Worm (Caenorhabditis elegans) whole organism, midembryonic: ENCODE results near the gene enee-1.

Experiments used
- T22C8.4 ChIP-seq: fragments of 200-800 bp; sonication (Bioruptor generic); IDR thresholded peaks from 2 replicates; pipeline ENCODE4 v1.3.6; 2022; ENCODE audit warnings: missing genetic modification characterization, missing compliant biosample characterization
- cog-1 ChIP-seq: sonication (generic microtip); optimal IDR thresholded peaks from 2 replicates; lab custom pipeline; 2016; ENCODE audit warnings: missing genetic modification characterization, missing compliant biosample characterization
- flt-1 ChIP-seq: fragments of 200-800 bp; sonication (Bioruptor generic); IDR thresholded peaks from 2 replicates; pipeline ENCODE4 v1.3.6; 2022; ENCODE audit warnings: missing genetic modification characterization, missing compliant biosample characterization
- klf-2 ChIP-seq: fragments of 200-800 bp; sonication (Bioruptor generic); conservative IDR thresholded peaks from 2 replicates; pipeline ENCODE4 v1.3.6; 2022; ENCODE audit warnings: missing genetic modification reagents, missing genetic modification characterization, missing compliant biosample characterization
- med-1 ChIP-seq: sonication (generic microtip); optimal IDR thresholded peaks from 2 replicates; lab custom pipeline; 2017; ENCODE audit warnings: missing genetic modification characterization, mild to moderate bottlenecking, missing compliant biosample characterization, antibody characterized with exemption, missing genetic modification reagents; ENCODE audit not compliant: insufficient read depth
- ref-1 ChIP-seq: fragments of 200-800 bp; sonication (Bioruptor generic); conservative IDR thresholded peaks from 2 replicates; pipeline ENCODE4 v1.3.6; 2022; ENCODE audit warnings: missing genetic modification reagents, missing genetic modification characterization, missing compliant biosample characterization
- tab-1 ChIP-seq: fragments of 200-800 bp; sonication (Bioruptor generic); IDR thresholded peaks from 2 replicates; pipeline ENCODE4 v1.3.6; 2022; ENCODE audit warnings: missing genetic modification characterization, missing compliant biosample characterization
- ztf-23 ChIP-seq: fragments of 200-800 bp; sonication (Bioruptor generic); IDR thresholded peaks from 2 replicates; pipeline ENCODE4 v1.3.6; 2022; ENCODE audit warnings: missing genetic modification reagents, missing genetic modification characterization, missing compliant biosample characterization
- ztf-29 ChIP-seq: fragments of 200-800 bp; sonication (Bioruptor generic); IDR thresholded peaks from 2 replicates; pipeline ENCODE4 v1.3.6; 2022; ENCODE audit warnings: missing genetic modification reagents, missing genetic modification characterization, missing compliant biosample characterization

DNA sequence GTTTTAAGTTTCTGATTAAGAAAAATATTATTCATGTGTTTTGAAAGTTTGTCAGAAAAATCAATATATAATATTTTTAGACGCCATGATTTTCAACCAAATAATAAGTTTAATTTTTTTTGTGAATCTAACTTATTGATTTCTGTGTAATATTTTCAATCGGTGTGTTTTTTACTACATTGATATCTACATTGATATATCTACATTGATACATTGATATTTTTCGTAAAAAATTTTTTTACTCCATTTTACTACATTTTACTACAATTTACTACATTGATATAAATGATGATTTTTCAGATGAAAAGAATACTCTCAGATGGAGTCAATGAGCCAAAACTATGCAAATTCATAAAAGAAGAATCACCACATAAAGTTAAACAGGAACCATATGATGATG, 5.2 kb upstream of the enee-1 start, which contains the start of gene gmeb-1:
- no peak for TF ChIP-seq ref-1
- no peak for TF ChIP-seq T22C8.4 (GFP tag; lab: Robert Waterston, UW)
- no peak for TF ChIP-seq flt-1 (GFP tag; lab: Robert Waterston, UW)
- TF ChIP-seq ztf-23 = no peak
- TF ChIP-seq med-1 (GFP tag; lab: Kevin White, UChicago) = no peak
- TF ChIP-seq ztf-29 (GFP tag; lab: Robert Waterston, UW) = no peak
- TF ChIP-seq klf-2 (GFP tag; lab: Robert Waterston, UW) = no peak
- TF ChIP-seq tab-1 (GFP tag; lab: Robert Waterston, UW) = no peak
- TF ChIP-seq cog-1 = no peak
